Fruit fly (Drosophila melanogaster) whole organism, embryonic: ENCODE measurements around the gene P5cr-2.
A peak's percentile ranks its signal among the peaks of the same experiment; 100 is the strongest.

Source experiments
- CG11504 ChIP-seq: fragments of 200-800 bp; sonication (Bioruptor generic); optimal IDR thresholded peaks from 3 replicates; lab custom pipeline; 2019; ENCODE audit warnings: missing biosample characterization, mild to moderate bottlenecking, missing genetic modification characterization, moderate library complexity
- CG12391 ChIP-seq: fragments of 200-800 bp; sonication (Bioruptor generic); optimal IDR thresholded peaks from 3 replicates; lab custom pipeline; 2018; ENCODE audit warnings: missing biosample characterization, mild to moderate bottlenecking, missing genetic modification characterization, moderate library complexity
- CG12659 ChIP-seq: fragments of 200-800 bp; sonication (Bioruptor generic); optimal IDR thresholded peaks from 3 replicates; lab custom pipeline; 2017; ENCODE audit warnings: mild to moderate bottlenecking, missing biosample characterization, missing genetic modification reagents, missing genetic modification characterization
- CG13424 ChIP-seq: fragments of 200-800 bp; sonication (Bioruptor generic); optimal IDR thresholded peaks from 2 replicates; lab custom pipeline; 2019; ENCODE audit warnings: missing biosample characterization, mild to moderate bottlenecking, missing genetic modification characterization, moderate library complexity
- CG15269 ChIP-seq: fragments of 200-800 bp; sonication (Bioruptor generic); optimal IDR thresholded peaks from 2 replicates; lab custom pipeline; 2018; ENCODE audit warnings: missing biosample characterization, mild to moderate bottlenecking, missing genetic modification characterization, moderate library complexity
- CG15479 ChIP-seq: fragments of 200-800 bp; sonication (Bioruptor generic); optimal IDR thresholded peaks from 3 replicates; lab custom pipeline; 2019; ENCODE audit warnings: missing biosample characterization, mild to moderate bottlenecking, missing genetic modification characterization, moderate library complexity
- CG17361 ChIP-seq: fragments of 200-800 bp; sonication (Bioruptor generic); IDR thresholded peaks from 3 replicates; pipeline ENCODE4 v1.3.6; 2022; ENCODE audit warnings: missing biosample characterization, missing genetic modification characterization
- CG18262 ChIP-seq: fragments of 200-800 bp; optimal IDR thresholded peaks from 3 replicates; lab custom pipeline; 2019; ENCODE audit warnings: missing biosample characterization, mild to moderate bottlenecking, missing genetic modification characterization, moderate library complexity
- CG2199 ChIP-seq: fragments of 200-800 bp; sonication (Bioruptor generic); IDR thresholded peaks from 3 replicates; pipeline ENCODE4 v1.3.6; 2022; ENCODE audit warnings: missing biosample characterization, missing genetic modification characterization
- CG2678 ChIP-seq: fragments of 200-800 bp; sonication (Bioruptor generic); optimal IDR thresholded peaks from 3 replicates; lab custom pipeline; 2019; ENCODE audit warnings: missing biosample characterization, mild to moderate bottlenecking, missing genetic modification characterization, moderate library complexity
- CG2712 ChIP-seq: fragments of 200-800 bp; optimal IDR thresholded peaks from 3 replicates; lab custom pipeline; 2019; ENCODE audit warnings: missing biosample characterization, mild to moderate bottlenecking, missing genetic modification characterization, moderate library complexity
- CG31441 ChIP-seq: fragments of 200-800 bp; sonication (Bioruptor generic); IDR thresholded peaks from 2 replicates; pipeline ENCODE4 v1.3.6; 2022; ENCODE audit warnings: missing biosample characterization, missing genetic modification characterization
- CG6175 ChIP-seq: fragments of 200-800 bp; sonication (Bioruptor generic); IDR thresholded peaks from 3 replicates; pipeline ENCODE4 v1.3.6; 2022; ENCODE audit warnings: missing biosample characterization, missing genetic modification characterization
- CG7556 ChIP-seq: fragments of 200-800 bp; sonication (Bioruptor generic); optimal IDR thresholded peaks from 2 replicates; lab custom pipeline; 2017; ENCODE audit warnings: missing biosample characterization, mild to moderate bottlenecking, missing genetic modification characterization
- CG7839 ChIP-seq: fragments of 200-800 bp; sonication (Bioruptor generic); optimal IDR thresholded peaks from 3 replicates; lab custom pipeline; 2018; ENCODE audit warnings: missing biosample characterization, mild to moderate bottlenecking, missing genetic modification characterization, moderate library complexity
- CG8924 ChIP-seq: fragments of 200-800 bp; optimal IDR thresholded peaks from 3 replicates; lab custom pipeline; 2019; ENCODE audit warnings: missing biosample characterization, mild to moderate bottlenecking, missing genetic modification characterization, moderate library complexity
- CkIIα-i1 ChIP-seq: fragments of 200-800 bp; sonication (Bioruptor generic); IDR thresholded peaks from 2 replicates; pipeline ENCODE4 v1.3.6; 2022; ENCODE audit warnings: missing biosample characterization, missing genetic modification characterization
- CoRest ChIP-seq: fragments of 200-800 bp; sonication (Bioruptor generic); optimal IDR thresholded peaks from 3 replicates; lab custom pipeline; 2018; ENCODE audit warnings: missing biosample characterization, mild to moderate bottlenecking, missing genetic modification characterization, moderate library complexity
- D19A ChIP-seq: fragments of 200-800 bp; optimal IDR thresholded peaks from 3 replicates; lab custom pipeline; 2019; ENCODE audit warnings: missing biosample characterization, mild to moderate bottlenecking, missing genetic modification characterization, moderate library complexity
- E2f1 ChIP-seq: fragments of 200-800 bp; sonication (Bioruptor generic); IDR thresholded peaks from 2 replicates; pipeline ENCODE4 v1.3.6; 2022; ENCODE audit warnings: missing biosample characterization, missing genetic modification characterization
- Hmr ChIP-seq: fragments of 200-800 bp; sonication (Bioruptor generic); optimal IDR thresholded peaks from 3 replicates; lab custom pipeline; 2017; ENCODE audit warnings: mild to moderate bottlenecking, missing biosample characterization, missing genetic modification reagents, missing genetic modification characterization
- Hr51 ChIP-seq, 2 experiments: fragments of 200-800 bp; sonication (Bioruptor generic); optimal IDR thresholded peaks; 2 replicates in 1 of 2; 3 replicates in 1 of 2; lab custom pipeline; 2016 to 2018; ENCODE audit warnings: missing biosample characterization in 2 of 2, missing genetic modification characterization in 2 of 2, mild to moderate bottlenecking in 1 of 2, moderate library complexity in 1 of 2
- Meics ChIP-seq: fragments of 200-800 bp; sonication (Bioruptor generic); optimal IDR thresholded peaks from 2 replicates; lab custom pipeline; 2017; ENCODE audit warnings: missing biosample characterization, mild to moderate bottlenecking, missing genetic modification characterization
- Oli ChIP-seq: fragments of 200-800 bp; sonication (Bioruptor generic); optimal IDR thresholded peaks from 2 replicates; lab custom pipeline; 2018; ENCODE audit warnings: missing biosample characterization, mild to moderate bottlenecking, missing genetic modification characterization, moderate library complexity
- PHDP ChIP-seq: fragments of 200-800 bp; sonication (Bioruptor generic); optimal IDR thresholded peaks from 3 replicates; lab custom pipeline; 2018; ENCODE audit warnings: missing biosample characterization, mild to moderate bottlenecking, missing genetic modification characterization, moderate library complexity
- Rfx ChIP-seq: fragments of 200-800 bp; sonication (Bioruptor generic); IDR thresholded peaks from 2 replicates; pipeline ENCODE4 v1.3.6; 2022; ENCODE audit warnings: missing biosample characterization, missing genetic modification characterization
- Scr ChIP-seq: fragments of 200-800 bp; sonication (Bioruptor generic); IDR thresholded peaks from 2 replicates; pipeline ENCODE4 v1.3.6; 2022; ENCODE audit warnings: missing biosample characterization, missing genetic modification characterization; ENCODE audit not compliant: partially characterized antibody
- Sox102F ChIP-seq: fragments of 200-800 bp; sonication (Bioruptor generic); optimal IDR thresholded peaks from 2 replicates; lab custom pipeline; 2018; ENCODE audit warnings: missing biosample characterization, mild to moderate bottlenecking, missing genetic modification characterization, moderate library complexity
- Xrp1 ChIP-seq: fragments of 200-800 bp; sonication (Bioruptor generic); IDR thresholded peaks from 2 replicates; pipeline ENCODE4 v1.3.6; 2022; ENCODE audit warnings: missing biosample characterization, missing genetic modification characterization
- dmrt99B ChIP-seq: fragments of 200-800 bp; sonication (Bioruptor generic); optimal IDR thresholded peaks from 2 replicates; lab custom pipeline; 2018; ENCODE audit warnings: missing biosample characterization, mild to moderate bottlenecking, missing genetic modification characterization, moderate library complexity
- dysf ChIP-seq: fragments of 200-800 bp; sonication (Bioruptor generic); IDR thresholded peaks from 3 replicates; pipeline ENCODE4 v1.3.6; 2022; ENCODE audit warnings: missing biosample characterization, missing genetic modification characterization
- gce ChIP-seq: fragments of 200-800 bp; sonication (Bioruptor generic); IDR thresholded peaks from 3 replicates; pipeline ENCODE4 v1.3.6; 2022; ENCODE audit warnings: missing biosample characterization, missing genetic modification characterization
- gem ChIP-seq: fragments of 200-800 bp; sonication (Bioruptor generic); optimal IDR thresholded peaks from 2 replicates; lab custom pipeline; 2019; ENCODE audit warnings: missing biosample characterization, mild to moderate bottlenecking, missing genetic modification characterization, moderate library complexity
- grau ChIP-seq: fragments of 200-800 bp; optimal IDR thresholded peaks from 3 replicates; lab custom pipeline; 2019; ENCODE audit warnings: missing biosample characterization, mild to moderate bottlenecking, missing genetic modification characterization, moderate library complexity
- pita ChIP-seq: fragments of 200-800 bp; sonication (Bioruptor generic); optimal IDR thresholded peaks from 2 replicates; lab custom pipeline; 2017; ENCODE audit warnings: missing biosample characterization, mild to moderate bottlenecking, missing genetic modification characterization
- pum ChIP-seq: fragments of 200-800 bp; sonication (Bioruptor generic); optimal IDR thresholded peaks from 2 replicates; lab custom pipeline; 2016; ENCODE audit warnings: missing biosample characterization, missing genetic modification characterization
- row ChIP-seq: fragments of 200-800 bp; sonication (Bioruptor generic); IDR thresholded peaks from 3 replicates; pipeline ENCODE4 v1.3.6; 2022; ENCODE audit warnings: missing biosample characterization, missing genetic modification characterization
- sens ChIP-seq: fragments of 200-800 bp; sonication (Bioruptor generic); peaks from one replicate; lab custom pipeline; 2016; ENCODE audit warnings: missing biosample characterization, missing genetic modification characterization
- slbo ChIP-seq: fragments of 200-800 bp; sonication (Bioruptor generic); IDR thresholded peaks from 2 replicates; pipeline ENCODE4 v1.3.6; 2022; ENCODE audit warnings: missing biosample characterization, missing genetic modification characterization
- tx ChIP-seq: fragments of 200-800 bp; sonication (Bioruptor generic); optimal IDR thresholded peaks from 2 replicates; lab custom pipeline; 2016; ENCODE audit warnings: missing biosample characterization, missing genetic modification characterization
- unpg ChIP-seq: fragments of 200-800 bp; sonication (Bioruptor generic); optimal IDR thresholded peaks from 3 replicates; lab custom pipeline; 2018; ENCODE audit warnings: missing biosample characterization, mild to moderate bottlenecking, missing genetic modification characterization, moderate library complexity
- zf30C ChIP-seq: fragments of 200-800 bp; sonication (Bioruptor generic); optimal IDR thresholded peaks from 3 replicates; lab custom pipeline; 2018; ENCODE audit warnings: missing biosample characterization, mild to moderate bottlenecking, missing genetic modification characterization

Gene P5cr-2

dm6 chr3R:17530400-17530799 is 4.2 kb upstream of the P5cr-2 start:
- TF ChIP-seq CG8924 (tag; lab: Kevin White, UChicago) (peak; percentile 16), Hr51 (GFP tag; optimal IDR thresholded peaks at IDR 0.05; lab: Kevin White, UChicago) (peak in 1 of 2 experiments; percentile 49), CG17361 (GFP tag; lab: Robert Waterston, UW) (0 out of 3 replicates have a peak, but pooled peaks have one; percentile 31), CG2712 (tag; lab: Kevin White, UChicago) (peak; percentile 20), dysf (GFP tag; lab: Robert Waterston, UW) (no peak), CG18262 (tag; lab: Kevin White, UChicago) (peak; percentile 5), D19A (tag; lab: Kevin White, UChicago) (no peak), slbo (GFP tag; lab: Robert Waterston, UW) (peak; percentile 42; the same call in 1 of the 2 replicates), CG15479 (GFP tag; lab: Kevin White, UChicago) (no peak), CG15269 (tag; lab: Kevin White, UChicago) (peak; percentile 46), CG31441 (GFP tag; lab: Robert Waterston, UW) (peak; percentile 49), pum (no peak), gce (GFP tag; lab: Robert Waterston, UW) (no peak), CG12659 (GFP tag; lab: Kevin White, UChicago) (peak; percentile 10), grau (peak; percentile 36), tx (no peak), Hmr (GFP tag; lab: Kevin White, UChicago) (peak; percentile 46), Sox102F (peak; percentile 25), CoRest (tag; lab: Kevin White, UChicago) (peak; percentile 41), unpg (peak; percentile 11), sens (GFP tag; lab: Kevin White, UChicago) (peak; percentile 18), dmrt99B (tag; lab: Kevin White, UChicago) (peak; percentile 28), pita (GFP tag; lab: Kevin White, UChicago) (no peak), CG6175 (GFP tag; lab: Robert Waterston, UW) (no peak), CG11504 (peak; percentile 18), CG7839 (peak; percentile 51), row (peak; percentile 29; the same call in 1 of the 3 replicates), E2f1 (GFP tag; lab: Robert Waterston, UW) (no peak), CkIIα-i1 (no peak), gem (tag; lab: Kevin White, UChicago) (peak; percentile 60), CG2678 (peak; percentile 53), Rfx (no peak), PHDP (tag; lab: Kevin White, UChicago) (peak; percentile 47), zf30C (no peak), Oli (peak; percentile 21), Xrp1 (0 out of 2 replicates have a peak, but pooled peaks have one; percentile 23), CG2199 (GFP tag; lab: Robert Waterston, UW) (no peak), Scr (GFP tag; lab: Robert Waterston, UW) (no peak), CG12391 (peak; percentile 29), CG7556 (GFP tag; lab: Kevin White, UChicago) (peak; percentile 58), Meics (peak; percentile 25), CG13424 (tag; lab: Kevin White, UChicago) (peak; percentile 32)
